Worm (Caenorhabditis elegans) whole organism, young adult: ENCODE results near the gene pars-1.

Experiments used
- B0019.2 ChIP-seq: fragments of 200-800 bp; sonication (Bioruptor generic); conservative IDR thresholded peaks from 2 replicates; pipeline ENCODE4 v1.3.6; 2022; ENCODE audit warnings: missing genetic modification reagents, missing genetic modification characterization, missing compliant biosample characterization
- B0336.3 ChIP-seq: fragments of 200-800 bp; sonication (Bioruptor generic); IDR thresholded peaks from 2 replicates; pipeline ENCODE4 v1.3.6; 2022; ENCODE audit warnings: missing genetic modification characterization, missing compliant biosample characterization
- F22D6.2 ChIP-seq: sonication (generic microtip); optimal IDR thresholded peaks from 2 replicates; lab custom pipeline; 2016; ENCODE audit warnings: mild to moderate bottlenecking, missing genetic modification characterization, missing compliant biosample characterization
- F33H1.4 ChIP-seq: fragments of 200-800 bp; sonication (Bioruptor generic); IDR thresholded peaks from 2 replicates; pipeline ENCODE4 v1.3.6; 2022; ENCODE audit warnings: missing genetic modification reagents, missing genetic modification characterization, missing compliant biosample characterization
- F39B2.1 ChIP-seq: fragments of 200-800 bp; sonication (Bioruptor generic); IDR thresholded peaks from 2 replicates; pipeline ENCODE4 v1.3.6; 2022; ENCODE audit warnings: missing genetic modification reagents, missing genetic modification characterization, missing compliant biosample characterization
- F55B11.4 ChIP-seq: sonication (generic microtip); optimal IDR thresholded peaks from 2 replicates; lab custom pipeline; 2016; ENCODE audit warnings: missing compliant biosample characterization, missing genetic modification characterization, borderline replicate concordance; ENCODE audit not compliant: insufficient read depth
- Y79H2A.3 ChIP-seq: fragments of 200-800 bp; sonication (Bioruptor generic); conservative IDR thresholded peaks from 2 replicates; pipeline ENCODE4 v1.3.6; 2022; ENCODE audit warnings: missing genetic modification reagents, missing genetic modification characterization, missing compliant biosample characterization
- Y95B8A.8 ChIP-seq: fragments of 200-800 bp; sonication (Bioruptor generic); IDR thresholded peaks from 2 replicates; pipeline ENCODE4 v1.3.6; 2022; ENCODE audit warnings: missing genetic modification reagents, missing genetic modification characterization, missing compliant biosample characterization
- akir-1 ChIP-seq: fragments of 200-800 bp; sonication (Bioruptor generic); optimal IDR thresholded peaks from 2 replicates; lab custom pipeline; 2018; ENCODE audit warnings: mild to moderate bottlenecking, missing genetic modification characterization, moderate library complexity, missing compliant biosample characterization
- aptf-3 ChIP-seq: fragments of 200-800 bp; sonication (Bioruptor generic); IDR thresholded peaks from 2 replicates; pipeline ENCODE4 v1.3.6; 2022; ENCODE audit warnings: missing genetic modification characterization, missing compliant biosample characterization
- athp-1 ChIP-seq: sonication (generic microtip); optimal IDR thresholded peaks from 2 replicates; lab custom pipeline; 2017; ENCODE audit warnings: mild to moderate bottlenecking, missing genetic modification characterization, missing compliant biosample characterization
- attf-3 ChIP-seq: fragments of 200-800 bp; sonication (Bioruptor generic); conservative IDR thresholded peaks from 2 replicates; pipeline ENCODE4 v1.3.6; 2022; ENCODE audit warnings: missing genetic modification reagents, missing genetic modification characterization, missing compliant biosample characterization
- attf-5 ChIP-seq: fragments of 200-800 bp; sonication (Bioruptor generic); optimal IDR thresholded peaks from 2 replicates; lab custom pipeline; 2018; ENCODE audit warnings: mild to moderate bottlenecking, missing genetic modification characterization, missing compliant biosample characterization
- cebp-2 ChIP-seq: fragments of 200-800 bp; sonication (Bioruptor generic); IDR thresholded peaks from 2 replicates; pipeline ENCODE4 v1.3.6; 2022; ENCODE audit warnings: missing genetic modification characterization, missing compliant biosample characterization
- ceh-27 ChIP-seq: fragments of 200-800 bp; sonication (Bioruptor generic); optimal IDR thresholded peaks from 2 replicates; lab custom pipeline; 2018; ENCODE audit warnings: mild to moderate bottlenecking, missing genetic modification characterization, moderate library complexity, missing compliant biosample characterization
- ceh-40 ChIP-seq: fragments of 200-800 bp; sonication (Bioruptor generic); IDR thresholded peaks from 2 replicates; pipeline ENCODE4 v1.3.6; 2022; ENCODE audit warnings: missing genetic modification characterization, missing compliant biosample characterization
- ceh-79 ChIP-seq: sonication (generic microtip); optimal IDR thresholded peaks from 2 replicates; lab custom pipeline; 2017; ENCODE audit warnings: mild to moderate bottlenecking, missing genetic modification characterization, missing compliant biosample characterization
- egl-44 ChIP-seq: fragments of 200-800 bp; sonication (Bioruptor generic); IDR thresholded peaks from 2 replicates; pipeline ENCODE4 v1.3.6; 2022; ENCODE audit warnings: missing genetic modification reagents, missing genetic modification characterization, missing compliant biosample characterization
- ekl-4 ChIP-seq: fragments of 200-800 bp; sonication (Bioruptor generic); IDR thresholded peaks from 2 replicates; pipeline ENCODE4 v1.3.6; 2022; ENCODE audit warnings: missing genetic modification reagents, missing genetic modification characterization, missing compliant biosample characterization
- ets-4 ChIP-seq: fragments of 200-800 bp; sonication (Bioruptor generic); optimal IDR thresholded peaks from 2 replicates; lab custom pipeline; 2018; ENCODE audit warnings: mild to moderate bottlenecking, missing genetic modification characterization, missing compliant biosample characterization
- hlh-26 ChIP-seq: fragments of 200-800 bp; sonication (Bioruptor generic); conservative IDR thresholded peaks from 2 replicates; pipeline ENCODE4 v1.3.6; 2022; ENCODE audit warnings: missing genetic modification reagents, missing genetic modification characterization, missing compliant biosample characterization
- hrde-1 ChIP-seq: sonication (generic microtip); optimal IDR thresholded peaks from 2 replicates; lab custom pipeline; 2016; ENCODE audit warnings: missing genetic modification characterization, mild to moderate bottlenecking, missing compliant biosample characterization, moderate library complexity, missing genotype, missing genetic modification reagents, borderline replicate concordance
- hsf-1 ChIP-seq: fragments of 200-800 bp; sonication (Bioruptor generic); IDR thresholded peaks from 2 replicates; pipeline ENCODE4 v1.3.6; 2022; ENCODE audit warnings: missing genetic modification reagents, missing genetic modification characterization, missing compliant biosample characterization
- let-607 ChIP-seq, 2 experiments: fragments of 200-800 bp in 1 of 2; sonication (Bioruptor generic) in 1 of 2; sonication (generic microtip) in 1 of 2; optimal IDR thresholded peaks; 2 replicates each; lab custom pipeline; 2016 to 2018; ENCODE audit warnings: mild to moderate bottlenecking in 2 of 2, missing compliant biosample characterization in 2 of 2, missing genetic modification characterization in 2 of 2, moderate library complexity in 2 of 2, missing genotype in 1 of 2
- lin-35 ChIP-seq, 3 experiments: fragments of 150-350 bp in 2 of 3; sonication (generic microtip) in 1 of 3; optimal IDR thresholded peaks; 2 replicates each; lab custom pipeline; 2014 to 2018; ENCODE audit warnings: missing biosample characterization in 3 of 3, missing genetic modification characterization in 3 of 3, missing genetic modification reagents in 3 of 3
- lsl-1 ChIP-seq: fragments of 200-800 bp; sonication (Bioruptor generic); optimal IDR thresholded peaks from 2 replicates; lab custom pipeline; 2018; ENCODE audit warnings: mild to moderate bottlenecking, missing genetic modification characterization, moderate library complexity, missing compliant biosample characterization
- lsy-27 ChIP-seq: sonication (generic microtip); optimal IDR thresholded peaks from 2 replicates; lab custom pipeline; 2017; ENCODE audit warnings: missing genetic modification characterization, mild to moderate bottlenecking, missing compliant biosample characterization, antibody characterized with exemption, missing genotype, borderline replicate concordance; ENCODE audit not compliant: insufficient read depth
- madf-3 ChIP-seq: fragments of 200-800 bp; sonication (Bioruptor generic); IDR thresholded peaks from 2 replicates; pipeline ENCODE4 v1.3.6; 2022; ENCODE audit warnings: missing genetic modification reagents, missing genetic modification characterization, missing compliant biosample characterization
- madf-6 ChIP-seq: fragments of 200-800 bp; sonication (Bioruptor generic); IDR thresholded peaks from 2 replicates; pipeline ENCODE4 v1.3.6; 2022; ENCODE audit warnings: missing genetic modification reagents, missing genetic modification characterization, missing compliant biosample characterization
- mxl-1 ChIP-seq: sonication (generic microtip); optimal IDR thresholded peaks from 2 replicates; lab custom pipeline; 2016; ENCODE audit warnings: missing genetic modification characterization, missing compliant biosample characterization
- nhr-120 ChIP-seq: fragments of 200-800 bp; sonication (Bioruptor generic); IDR thresholded peaks from 2 replicates; pipeline ENCODE4 v1.3.6; 2022; ENCODE audit warnings: missing genetic modification characterization, missing compliant biosample characterization
- nhr-27 ChIP-seq: fragments of 200-800 bp; sonication (Bioruptor generic); optimal IDR thresholded peaks from 2 replicates; lab custom pipeline; 2018; ENCODE audit warnings: mild to moderate bottlenecking, missing genetic modification characterization, moderate library complexity, missing compliant biosample characterization
- nhr-80 ChIP-seq: sonication (generic microtip); optimal IDR thresholded peaks from 2 replicates; lab custom pipeline; 2016; ENCODE audit warnings: missing genetic modification characterization, missing compliant biosample characterization
- snpc-1.1 ChIP-seq: sonication (generic microtip); optimal IDR thresholded peaks from 2 replicates; lab custom pipeline; 2017; ENCODE audit warnings: missing genetic modification characterization, mild to moderate bottlenecking, missing compliant biosample characterization, antibody characterized with exemption, moderate library complexity, missing genotype, missing genetic modification reagents; ENCODE audit not compliant: insufficient read depth
- snpc-4 ChIP-seq, 5 experiments: fragments of 150-350 bp in 1 of 5; sonication (generic microtip) in 4 of 5; optimal IDR thresholded peaks; 2 replicates each; lab custom pipeline; 2014 to 2018; ENCODE audit warnings: missing genetic modification characterization in 5 of 5, missing biosample characterization in 3 of 5, antibody characterized with exemption in 2 of 5, mild to moderate bottlenecking in 2 of 5, missing compliant biosample characterization in 2 of 5, missing genotype in 2 of 5, moderate library complexity in 2 of 5, missing genetic modification reagents in 1 of 5
- somi-1 ChIP-seq: fragments of 200-800 bp; sonication (Bioruptor generic); optimal IDR thresholded peaks from 2 replicates; lab custom pipeline; 2018; ENCODE audit warnings: mild to moderate bottlenecking, missing genetic modification characterization, missing compliant biosample characterization
- unc-62 ChIP-seq: fragments of 150-350 bp; optimal IDR thresholded peaks from 2 replicates; lab custom pipeline; 2014; ENCODE audit warnings: missing biosample characterization, missing genetic modification reagents, missing genetic modification characterization
- ztf-26 ChIP-seq: sonication (generic microtip); optimal IDR thresholded peaks from 2 replicates; lab custom pipeline; 2017; ENCODE audit warnings: missing genetic modification characterization, missing compliant biosample characterization

Gene pars-1

ce11 chrIII:7278491-7278890 is 39.7 kb downstream of the pars-1 start (continued):
- peak; percentile 41 for TF ChIP-seq F22D6.2 (tag; lab: Kevin White, UChicago)
- TF ChIP-seq F33H1.4 (GFP tag; lab: Robert Waterston, UW) = peak; percentile 18; the same call in 1 of the 2 replicates
- no peak for TF ChIP-seq madf-6 (GFP tag; lab: Robert Waterston, UW)
- TF ChIP-seq ceh-40 (GFP tag; lab: Robert Waterston, UW) = no peak
- no peak for TF ChIP-seq hrde-1 (tag; lab: Kevin White, UChicago)
- no peak for TF ChIP-seq hsf-1 (GFP tag; lab: Robert Waterston, UW)
- TF ChIP-seq attf-5 (GFP tag; lab: Kevin White, UChicago) = peak; percentile 58
- no peak for TF ChIP-seq F39B2.1 (GFP tag; lab: Robert Waterston, UW)
- TF ChIP-seq lsl-1 (GFP tag; lab: Kevin White, UChicago) = no peak
- TF ChIP-seq lsy-27 = no peak
- TF ChIP-seq akir-1 (GFP tag; lab: Kevin White, UChicago) = peak; percentile 37
- TF ChIP-seq snpc-1.1 = peak; percentile 73
- TF ChIP-seq F55B11.4 (tag; lab: Kevin White, UChicago) = no peak
- TF ChIP-seq somi-1 (GFP tag; lab: Kevin White, UChicago) = peak; percentile 60
- TF ChIP-seq B0019.2 (GFP tag; lab: Robert Waterston, UW) = no peak
- peak; percentile 67 for TF ChIP-seq ceh-79 (tag; lab: Kevin White, UChicago)
- peak; percentile 52 for TF ChIP-seq nhr-80 (tag; lab: Kevin White, UChicago)
- TF ChIP-seq Y95B8A.8 (GFP tag; lab: Robert Waterston, UW) = no peak
- TF ChIP-seq ceh-27 (GFP tag; lab: Kevin White, UChicago) = peak; percentile 72
- TF ChIP-seq cebp-2 = no peak
- TF ChIP-seq B0336.3 (GFP tag; lab: Robert Waterston, UW) = peak; percentile 88
- TF ChIP-seq egl-44 (GFP tag; lab: Robert Waterston, UW) = peak; percentile 42; the same call in 1 of the 2 replicates
- TF ChIP-seq Y79H2A.3 = no peak
- TF ChIP-seq nhr-27 (tag; lab: Kevin White, UChicago) = peak; percentile 30
- TF ChIP-seq unc-62 (GFP tag; lab: Kevin White, UChicago) = no peak
- no peak for TF ChIP-seq mxl-1 (tag; lab: Kevin White, UChicago)
- TF ChIP-seq ztf-26 (tag; lab: Kevin White, UChicago) = peak; percentile 82
- TF ChIP-seq madf-3 (GFP tag; lab: Robert Waterston, UW) = no peak
- 0 out of 2 replicates have a peak, but pooled peaks have one; percentile 47 for TF ChIP-seq nhr-120 (GFP tag; lab: Robert Waterston, UW)
- TF ChIP-seq athp-1 = peak; percentile 5
- TF ChIP-seq let-607 (tag; optimal IDR thresholded peaks at IDR 0.05; lab: Kevin White, UChicago) = peak; percentile 43 to 62
- peak in 1 of 3 experiments; percentile 67 for TF ChIP-seq lin-35 (GFP tag; optimal IDR thresholded peaks at IDR 0.05; lab: Kevin White, UChicago)
- no peak for TF ChIP-seq aptf-3 (GFP tag; lab: Robert Waterston, UW)
- TF ChIP-seq hlh-26 (GFP tag; lab: Robert Waterston, UW) = no peak

DNA sequence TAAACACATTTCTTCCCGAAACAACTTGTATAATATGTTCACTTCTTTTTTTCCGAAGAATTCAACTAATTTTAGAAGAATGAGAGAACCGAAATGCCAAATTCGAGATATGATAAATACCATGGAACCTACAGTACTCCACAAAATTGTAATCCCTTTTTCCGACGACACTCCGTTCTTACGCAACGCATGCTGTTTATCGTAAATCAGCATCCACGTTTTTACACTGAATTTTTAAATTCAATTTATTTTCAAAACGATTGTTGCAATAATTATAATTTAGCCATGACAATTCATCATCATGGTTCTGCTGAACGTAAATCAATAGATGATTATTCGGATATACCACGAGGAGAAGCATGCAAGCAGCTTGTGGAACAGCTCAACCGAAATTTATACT is 42.4 kb downstream of the pars-1 start, which contains the start of gene B0361.3:
Gene B0361.3, plus strand, starts transcription at position 284 of the 400 bp plus-strand sequence.
- TF ChIP-seq ztf-26 (tag; lab: Kevin White, UChicago) (no peak), attf-3 (peak; percentile 66; the same call in 1 of the 2 replicates), ekl-4 (GFP tag; lab: Robert Waterston, UW) (no peak), ets-4 (GFP tag; lab: Kevin White, UChicago) (no peak), snpc-4 (GFP tag; optimal IDR thresholded peaks at IDR 0.05; lab: Kevin White, UChicago) (no peak), snpc-4 (tag; optimal IDR thresholded peaks at IDR 0.05; lab: Kevin White, UChicago) (peak in 1 of 4 experiments; percentile 55), F39B2.1 (GFP tag; lab: Robert Waterston, UW) (no peak)
